Worm (Caenorhabditis elegans) whole organism, mixed stage, embryonic: ENCODE results near the gene ymel-1.
A peak's percentile ranks its signal among the peaks of the same experiment; 100 is the strongest.

Source experiments
- M03D4.4 ChIP-seq: sonication (generic microtip); optimal IDR thresholded peaks from 2 replicates; lab custom pipeline; 2017; ENCODE audit warnings: mild to moderate bottlenecking, missing genetic modification characterization, missing compliant biosample characterization
- bed-3 ChIP-seq: fragments of 200-800 bp; sonication (Bioruptor generic); optimal IDR thresholded peaks from 3 replicates; lab custom pipeline; 2018; ENCODE audit warnings: mild to moderate bottlenecking, missing genetic modification characterization, moderate library complexity, missing compliant biosample characterization
- blmp-1 ChIP-seq: fragments of 150-350 bp; optimal IDR thresholded peaks from 2 replicates; lab custom pipeline; 2014; ENCODE audit warnings: missing biosample characterization, missing genetic modification characterization
- ceh-39 ChIP-seq: fragments of 150-350 bp; optimal IDR thresholded peaks from 2 replicates; lab custom pipeline; 2014; ENCODE audit warnings: missing biosample characterization, missing genetic modification characterization
- ceh-43 ChIP-seq: fragments of 200-800 bp; sonication (Bioruptor generic); optimal IDR thresholded peaks from 2 replicates; lab custom pipeline; 2018; ENCODE audit warnings: mild to moderate bottlenecking, missing genetic modification characterization, moderate library complexity, missing compliant biosample characterization
- ceh-83 ChIP-seq: fragments of 200-800 bp; sonication (Bioruptor generic); optimal IDR thresholded peaks from 2 replicates; lab custom pipeline; 2018; ENCODE audit warnings: mild to moderate bottlenecking, missing genetic modification characterization, missing compliant biosample characterization
- ces-1 ChIP-seq: fragments of 150-350 bp; optimal IDR thresholded peaks from 2 replicates; lab custom pipeline; 2014; ENCODE audit warnings: missing biosample characterization, missing genetic modification reagents, missing genetic modification characterization
- cnd-1 ChIP-seq: fragments of 200-800 bp; sonication (Bioruptor generic); optimal IDR thresholded peaks from 2 replicates; lab custom pipeline; 2018; ENCODE audit warnings: mild to moderate bottlenecking, missing genetic modification characterization, missing compliant biosample characterization
- drap-1 ChIP-seq: fragments of 200-800 bp; sonication (Bioruptor generic); optimal IDR thresholded peaks from 3 replicates; lab custom pipeline; 2018; ENCODE audit warnings: mild to moderate bottlenecking, missing genetic modification characterization, missing compliant biosample characterization
- elt-1 ChIP-seq: sonication (generic microtip); optimal IDR thresholded peaks from 2 replicates; lab custom pipeline; 2017; ENCODE audit warnings: missing genetic modification characterization, mild to moderate bottlenecking, missing compliant biosample characterization, antibody characterized with exemption, moderate library complexity, borderline replicate concordance; ENCODE audit not compliant: insufficient read depth
- elt-3 ChIP-seq: fragments of 150-350 bp; optimal IDR thresholded peaks from 2 replicates; lab custom pipeline; 2014; ENCODE audit warnings: missing biosample characterization, missing genetic modification characterization
- flh-1 ChIP-seq: fragments of 200-800 bp; sonication (Bioruptor generic); optimal IDR thresholded peaks from 2 replicates; lab custom pipeline; 2018; ENCODE audit warnings: mild to moderate bottlenecking, missing genetic modification characterization, moderate library complexity, missing compliant biosample characterization
- ham-2 ChIP-seq: fragments of 200-800 bp; sonication (Bioruptor generic); optimal IDR thresholded peaks from 2 replicates; lab custom pipeline; 2018; ENCODE audit warnings: mild to moderate bottlenecking, missing genetic modification characterization, missing compliant biosample characterization
- hlh-1 ChIP-seq: fragments of 150-350 bp; optimal IDR thresholded peaks from 2 replicates; lab custom pipeline; 2014; ENCODE audit warnings: missing biosample characterization, missing genetic modification reagents, missing genetic modification characterization
- lin-13 ChIP-seq: fragments of 150-350 bp; optimal IDR thresholded peaks from 2 replicates; lab custom pipeline; 2014; ENCODE audit warnings: missing biosample characterization, missing genetic modification characterization
- lin-32 ChIP-seq: fragments of 200-800 bp; sonication (Bioruptor generic); optimal IDR thresholded peaks from 2 replicates; lab custom pipeline; 2018; ENCODE audit warnings: mild to moderate bottlenecking, missing genetic modification characterization, missing compliant biosample characterization
- lsy-2 ChIP-seq: fragments of 150-350 bp; optimal IDR thresholded peaks from 2 replicates; lab custom pipeline; 2014; ENCODE audit warnings: missing biosample characterization, missing genetic modification characterization
- mab-5 ChIP-seq: fragments of 150-350 bp; optimal IDR thresholded peaks from 2 replicates; lab custom pipeline; 2014; ENCODE audit warnings: missing biosample characterization, missing genetic modification characterization
- mep-1 ChIP-seq: fragments of 150-350 bp; optimal IDR thresholded peaks from 2 replicates; lab custom pipeline; 2017; ENCODE audit warnings: missing biosample characterization, missing genetic modification reagents, missing genetic modification characterization, inconsistent platforms
- mls-2 ChIP-seq: sonication (generic microtip); optimal IDR thresholded peaks from 2 replicates; lab custom pipeline; 2016; ENCODE audit warnings: mild to moderate bottlenecking, missing genetic modification characterization, moderate library complexity, missing compliant biosample characterization
- nhr-12 ChIP-seq: fragments of 150-350 bp; optimal IDR thresholded peaks from 2 replicates; lab custom pipeline; 2014; ENCODE audit warnings: missing biosample characterization, missing genetic modification characterization
- nhr-2 ChIP-seq: fragments of 150-350 bp; optimal IDR thresholded peaks from 2 replicates; lab custom pipeline; 2014; ENCODE audit warnings: missing biosample characterization, missing genetic modification characterization
- nhr-237 ChIP-seq: fragments of 150-350 bp; optimal IDR thresholded peaks from 2 replicates; lab custom pipeline; 2014; ENCODE audit warnings: missing biosample characterization, missing genetic modification characterization
- nhr-28 ChIP-seq: fragments of 150-350 bp; optimal IDR thresholded peaks from 2 replicates; lab custom pipeline; 2014; ENCODE audit warnings: missing biosample characterization, missing genetic modification characterization
- nhr-76 ChIP-seq: sonication (generic microtip); optimal IDR thresholded peaks from 2 replicates; lab custom pipeline; 2017; ENCODE audit warnings: missing biosample characterization, missing genetic modification characterization
- pha-4 ChIP-seq: fragments of 150-350 bp; optimal IDR thresholded peaks from 2 replicates; lab custom pipeline; 2018; ENCODE audit warnings: missing biosample characterization, missing genetic modification reagents, missing genetic modification characterization
- sem-2 ChIP-seq: fragments of 200-800 bp; sonication (Bioruptor generic); optimal IDR thresholded peaks from 2 replicates; lab custom pipeline; 2018; ENCODE audit warnings: mild to moderate bottlenecking, missing genetic modification characterization, missing compliant biosample characterization
- snpc-4 ChIP-seq: fragments of 150-350 bp; optimal IDR thresholded peaks from 2 replicates; lab custom pipeline; 2014; ENCODE audit warnings: missing biosample characterization, missing genetic modification characterization
- sptf-1 ChIP-seq: sonication (generic microtip); optimal IDR thresholded peaks from 2 replicates; lab custom pipeline; 2017; ENCODE audit warnings: mild to moderate bottlenecking, missing genetic modification characterization, moderate library complexity, missing compliant biosample characterization
- tbx-8 ChIP-seq: fragments of 200-800 bp; sonication (Bioruptor generic); optimal IDR thresholded peaks from 2 replicates; lab custom pipeline; 2018; ENCODE audit warnings: mild to moderate bottlenecking, missing genetic modification characterization, moderate library complexity, missing compliant biosample characterization
- unc-120 ChIP-seq: sonication (generic microtip); optimal IDR thresholded peaks from 2 replicates; lab custom pipeline; 2017; ENCODE audit warnings: missing genetic modification characterization, missing compliant biosample characterization; ENCODE audit not compliant: poor library complexity, severe bottlenecking
- unc-39 ChIP-seq: fragments of 150-350 bp; optimal IDR thresholded peaks from 2 replicates; lab custom pipeline; 2014; ENCODE audit warnings: missing biosample characterization, missing genetic modification characterization
- unc-62 ChIP-seq: fragments of 150-350 bp; optimal IDR thresholded peaks from 2 replicates; lab custom pipeline; 2014; ENCODE audit warnings: missing biosample characterization, missing genetic modification reagents, missing genetic modification characterization
- zip-8 ChIP-seq: fragments of 150-350 bp; optimal IDR thresholded peaks from 2 replicates; lab custom pipeline; 2014; ENCODE audit warnings: missing biosample characterization, missing genetic modification characterization
- ztf-11 ChIP-seq: fragments of 150-350 bp; optimal IDR thresholded peaks from 2 replicates; lab custom pipeline; 2014; ENCODE audit warnings: missing biosample characterization, missing genetic modification characterization

ymel-1 gene

DNA sequence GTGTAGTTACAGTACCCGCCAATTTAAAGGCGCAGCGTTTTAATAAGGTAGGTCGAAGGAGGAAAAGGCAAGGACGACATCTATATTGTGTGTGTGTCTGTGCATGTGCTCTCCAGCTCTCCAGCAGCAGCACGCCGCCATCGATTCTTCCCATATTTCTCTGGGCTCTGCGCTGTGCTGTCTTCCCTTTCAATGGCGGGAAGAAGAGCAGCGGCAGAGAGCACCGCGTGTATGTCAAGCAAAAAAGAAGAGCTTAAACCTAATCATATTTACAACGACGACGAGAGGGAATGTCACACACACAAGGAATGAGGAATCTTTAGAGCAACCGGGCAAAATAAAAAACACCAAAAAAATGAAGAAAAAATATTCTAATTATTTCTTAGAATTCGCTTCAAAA is 17.0 kb upstream of the ymel-1 start:
- TF ChIP-seq sem-2 (GFP tag; lab: Kevin White, UChicago) = no peak
- no peak for TF ChIP-seq unc-39 (tag; lab: Kevin White, UChicago)
- peak; percentile 90 for TF ChIP-seq ces-1 (GFP tag; lab: Kevin White, UChicago)
- TF ChIP-seq, all 35 proteins: peak for 1

DNA sequence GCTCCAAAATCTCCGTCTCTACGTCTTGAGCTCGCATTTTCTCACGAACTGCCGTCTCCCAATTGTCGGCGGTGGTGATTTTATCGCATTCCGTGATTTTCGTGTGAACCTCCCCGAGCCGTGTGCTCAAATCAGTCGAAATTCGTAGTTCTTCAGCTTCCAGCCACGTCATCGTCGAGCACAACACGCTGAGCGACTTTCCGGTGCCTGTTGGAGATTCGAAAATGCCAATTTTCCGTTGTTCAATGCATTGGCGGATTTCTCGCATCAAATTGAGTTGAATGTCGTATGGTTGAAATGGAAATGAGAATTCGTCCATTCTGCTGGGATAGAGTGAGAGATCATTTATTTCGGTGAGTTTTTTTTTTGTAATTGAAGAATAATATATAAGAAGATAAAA is 11.0 kb upstream of the ymel-1 start, which contains the start of the genes M03C11.3 and chl-1:
M03C11.3 (plus strand) TSS at position 153 of the 400 bp plus-strand sequence.
chl-1 (minus strand) TSS at position 323 of the 400 bp plus-strand sequence.
- no peak for TF ChIP-seq nhr-28
- TF ChIP-seq unc-62 (GFP tag; lab: Kevin White, UChicago) = no peak
- no peak for TF ChIP-seq lin-32 (GFP tag; lab: Kevin White, UChicago)
- TF ChIP-seq ceh-39 = no peak
- no peak for TF ChIP-seq tbx-8 (GFP tag; lab: Kevin White, UChicago)
- no peak for TF ChIP-seq nhr-2 (tag; lab: Kevin White, UChicago)
- TF ChIP-seq zip-8 (tag; lab: Kevin White, UChicago) = no peak
- no peak for TF ChIP-seq cnd-1

DNA sequence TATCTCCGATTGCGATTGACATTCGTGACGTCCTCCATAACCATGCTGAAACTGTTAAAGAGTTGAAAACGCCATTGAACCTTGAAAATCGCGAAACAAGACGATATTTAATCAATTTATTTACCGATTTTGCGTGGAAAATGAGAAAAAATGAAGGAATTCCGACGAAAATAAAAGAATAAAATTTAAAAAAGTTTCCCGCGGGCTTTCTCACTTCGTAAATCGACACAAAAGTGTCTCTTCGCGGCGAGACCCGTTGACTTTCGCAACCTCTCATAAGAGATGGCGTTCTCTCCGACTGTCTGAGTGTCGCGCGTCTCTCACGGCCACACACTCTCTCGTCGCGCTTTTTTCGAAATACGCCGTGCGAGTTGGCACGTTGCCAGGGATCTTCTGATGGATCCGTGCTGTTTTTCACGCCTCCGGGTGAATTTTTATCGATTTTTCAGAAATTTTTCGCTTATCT is 8.7 kb upstream of the ymel-1 start, which contains the start of gene hat-1:
hat-1 (minus strand) TSS at position 51 of the 466 bp plus-strand sequence.
- TF ChIP-seq nhr-12 (tag; lab: Kevin White, UChicago) (no peak), cnd-1 (no peak), nhr-237 (tag; lab: Kevin White, UChicago) (peak; percentile 85), lsy-2 (tag; lab: Kevin White, UChicago) (peak; percentile 84), pha-4 (tag; lab: Kevin White, UChicago) (peak; percentile 76), nhr-28 (no peak), lin-32 (GFP tag; lab: Kevin White, UChicago) (no peak), ceh-43 (GFP tag; lab: Kevin White, UChicago) (no peak), elt-1 (peak; percentile 13), ces-1 (GFP tag; lab: Kevin White, UChicago) (peak; percentile 68), snpc-4 (no peak), mab-5 (tag; lab: Kevin White, UChicago) (no peak), M03D4.4 (tag; lab: Kevin White, UChicago) (no peak), mep-1 (peak; percentile 63), unc-120 (tag; lab: Kevin White, UChicago) (peak; percentile 7), bed-3 (GFP tag; lab: Kevin White, UChicago) (no peak), ceh-39 (peak; percentile 45), sptf-1 (tag; lab: Kevin White, UChicago) (peak; percentile 23), lin-13 (tag; lab: Kevin White, UChicago) (peak; percentile 84), unc-39 (tag; lab: Kevin White, UChicago) (no peak), unc-62 (GFP tag; lab: Kevin White, UChicago) (no peak), sem-2 (GFP tag; lab: Kevin White, UChicago) (no peak), tbx-8 (GFP tag; lab: Kevin White, UChicago) (peak; percentile 27), nhr-76 (no peak), flh-1 (GFP tag; lab: Kevin White, UChicago) (no peak), hlh-1 (tag; lab: Kevin White, UChicago) (no peak), blmp-1 (tag; lab: Kevin White, UChicago) (no peak), drap-1 (GFP tag; lab: Kevin White, UChicago) (no peak), nhr-2 (tag; lab: Kevin White, UChicago) (no peak), elt-3 (tag; lab: Kevin White, UChicago) (no peak), ztf-11 (tag; lab: Kevin White, UChicago) (peak; percentile 14), zip-8 (tag; lab: Kevin White, UChicago) (peak; percentile 1), mls-2 (tag; lab: Kevin White, UChicago) (no peak), ceh-83 (GFP tag; lab: Kevin White, UChicago) (no peak), ham-2 (peak; percentile 8)

- TF ChIP-seq ceh-83 (GFP tag; lab: Kevin White, UChicago) = no peak
- no peak for TF ChIP-seq lin-32 (GFP tag; lab: Kevin White, UChicago)
- TF ChIP-seq unc-62 (GFP tag; lab: Kevin White, UChicago) = no peak
- no peak for TF ChIP-seq ztf-11 (tag; lab: Kevin White, UChicago)
- no peak for TF ChIP-seq zip-8 (tag; lab: Kevin White, UChicago)
- no peak for TF ChIP-seq sptf-1 (tag; lab: Kevin White, UChicago)
- no peak for TF ChIP-seq lin-13 (tag; lab: Kevin White, UChicago)
- no peak for TF ChIP-seq cnd-1
- TF ChIP-seq ceh-43 (GFP tag; lab: Kevin White, UChicago) = no peak
- TF ChIP-seq mab-5 (tag; lab: Kevin White, UChicago) = no peak
- no peak for TF ChIP-seq elt-3 (tag; lab: Kevin White, UChicago)
- no peak for TF ChIP-seq ces-1 (GFP tag; lab: Kevin White, UChicago)
- TF ChIP-seq elt-1 = no peak
- TF ChIP-seq ceh-39 = no peak
- TF ChIP-seq lsy-2 (tag; lab: Kevin White, UChicago) = no peak
- TF ChIP-seq nhr-237 (tag; lab: Kevin White, UChicago) = no peak
- no peak for TF ChIP-seq nhr-76
- TF ChIP-seq unc-120 (tag; lab: Kevin White, UChicago) = no peak
- TF ChIP-seq drap-1 (GFP tag; lab: Kevin White, UChicago) = no peak
- no peak for TF ChIP-seq pha-4 (tag; lab: Kevin White, UChicago)
Observed at ce11 chrIII:10421680-10422079, 5.7 kb downstream of the ymel-1 start.
